Worm (Caenorhabditis elegans): ENCODE results near the gene C25F9.8.
A peak's percentile ranks its signal among the peaks of the same experiment; 100 is the strongest.

The C25F9.8 gene

DNA sequence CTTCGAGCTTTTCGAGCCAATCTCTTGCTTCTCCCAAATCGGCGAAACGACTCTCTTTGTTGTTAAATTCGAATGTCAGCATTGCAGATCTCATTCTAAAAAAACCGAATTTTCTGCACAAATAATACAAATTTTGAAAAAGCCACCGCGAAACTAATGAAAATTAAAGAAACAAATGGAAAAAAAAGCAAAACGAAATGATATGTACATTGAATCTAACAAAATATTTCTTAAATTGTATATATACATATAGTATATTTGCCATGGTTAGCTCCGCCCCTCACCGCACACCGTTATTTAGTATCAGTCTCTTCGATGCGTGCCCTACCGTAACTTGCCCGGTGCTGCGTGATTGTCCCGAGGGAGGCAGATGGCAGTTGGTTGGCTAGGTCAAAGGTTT lies 5.8 kb downstream of the C25F9.8 start, which contains the start of gene srw-86:
TSS of gene srw-86 (minus strand) at position 101 of the 400 bp plus-strand sequence.
- TF ChIP-seq C34F6.9 (tag; optimal IDR thresholded peaks at IDR 0.05) = no peak
- no peak for TF ChIP-seq mbf-1 (tag; optimal IDR thresholded peaks at IDR 0.05)
- TF ChIP-seq dmd-4 (tag; optimal IDR thresholded peaks at IDR 0.05) = no peak
- TF ChIP-seq ceh-82 (tag; optimal IDR thresholded peaks at IDR 0.05) = no peak
- TF ChIP-seq blmp-1 (tag; optimal IDR thresholded peaks at IDR 0.05; ENCODE audit: insufficient read depth) = no peak
- TF ChIP-seq lin-39 (tag; optimal IDR thresholded peaks at IDR 0.05) = no peak
- no peak for TF ChIP-seq ZK546.5 (tag; optimal IDR thresholded peaks at IDR 0.05)
- no peak for TF ChIP-seq lin-13 (GFP tag; optimal IDR thresholded peaks at IDR 0.05)
- TF ChIP-seq sma-3 (GFP tag; optimal IDR thresholded peaks at IDR 0.05) = no peak
- TF ChIP-seq unc-62 (GFP tag; optimal IDR thresholded peaks at IDR 0.05) = no peak
- no peak for TF ChIP-seq elt-1 (tag; optimal IDR thresholded peaks at IDR 0.05)
- no peak for TF ChIP-seq elt-3 (tag; optimal IDR thresholded peaks at IDR 0.05)
- no peak for TF ChIP-seq sem-4 (tag; optimal IDR thresholded peaks at IDR 0.05)
- TF ChIP-seq nhr-12 (tag; optimal IDR thresholded peaks at IDR 0.05) = no peak
- TF ChIP-seq Y55F3AM.14 (GFP tag; optimal IDR thresholded peaks at IDR 0.05) = no peak

- no peak for TF ChIP-seq nhr-237 (tag; optimal IDR thresholded peaks at IDR 0.05)
- peak; percentile 11 for TF ChIP-seq fos-1 (tag; optimal IDR thresholded peaks at IDR 0.05)
Measured at ce11 chrV:19401429-19401828, 6.6 kb downstream of the C25F9.8 start.

DNA sequence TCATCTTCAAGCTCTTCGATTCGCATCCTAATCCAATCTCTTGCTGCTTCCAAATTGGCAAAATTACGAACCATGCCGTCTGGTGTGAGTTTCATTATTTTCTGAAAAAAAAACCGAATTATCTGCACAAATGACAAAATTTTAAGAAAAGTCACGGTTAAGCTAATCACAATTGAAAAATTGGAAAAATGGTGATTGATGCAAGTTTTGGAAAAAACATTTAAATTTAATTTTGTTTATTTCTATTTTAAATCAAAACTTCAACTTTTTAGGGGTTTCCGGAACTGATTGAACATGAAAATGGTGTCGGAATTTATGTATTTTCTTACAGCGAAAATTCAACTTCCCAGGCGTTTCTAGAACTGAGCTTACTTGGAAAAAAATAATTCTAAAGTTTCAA lies 8.0 kb downstream of the C25F9.8 start, which contains the start of gene C25F9.12:
TSS of gene C25F9.12 (minus strand) at position 101 of the 400 bp plus-strand sequence.
- TF ChIP-seq nhr-12 (tag; optimal IDR thresholded peaks at IDR 0.05) = no peak
- no peak for TF ChIP-seq ztf-1 (GFP tag; conservative IDR thresholded peaks at IDR 0.05)
- no peak for TF ChIP-seq lsy-2 (tag; optimal IDR thresholded peaks at IDR 0.05)
- TF ChIP-seq R02D3.7 (tag; optimal IDR thresholded peaks at IDR 0.05) = no peak
- TF ChIP-seq nhr-77 (tag; optimal IDR thresholded peaks at IDR 0.05) = no peak
- TF ChIP-seq ama-1 (optimal IDR thresholded peaks at IDR 0.05) = no peak
- no peak for TF ChIP-seq unc-62 (GFP tag; optimal IDR thresholded peaks at IDR 0.05)
- no peak for TF ChIP-seq mbf-1 (tag; optimal IDR thresholded peaks at IDR 0.05)
- TF ChIP-seq mdl-1 (tag; optimal IDR thresholded peaks at IDR 0.05) = no peak
- no peak for TF ChIP-seq nhr-11 (tag; optimal IDR thresholded peaks at IDR 0.05)
- TF ChIP-seq aly-2 (tag; optimal IDR thresholded peaks at IDR 0.05) = no peak
- TF ChIP-seq lin-39 (tag; optimal IDR thresholded peaks at IDR 0.05) = no peak
- TF ChIP-seq gmeb-1 (tag; optimal IDR thresholded peaks at IDR 0.05) = no peak
- TF ChIP-seq nhr-25 (tag; optimal IDR thresholded peaks at IDR 0.05) = no peak
- TF ChIP-seq sma-9 (GFP tag; optimal IDR thresholded peaks at IDR 0.05) = no peak
- TF ChIP-seq sma-9 (tag; optimal IDR thresholded peaks at IDR 0.05) = no peak
- TF ChIP-seq crh-2 (tag; optimal IDR thresholded peaks at IDR 0.05) = no peak
- no peak for TF ChIP-seq unc-39 (tag; optimal IDR thresholded peaks at IDR 0.05)

ce11 chrV:19403619-19404018 lies 8.8 kb downstream of the C25F9.8 start:
- no peak for TF ChIP-seq nhr-6 (tag; optimal IDR thresholded peaks at IDR 0.05)
- TF ChIP-seq nhr-25 (tag; optimal IDR thresholded peaks at IDR 0.05) = no peak
- no peak for TF ChIP-seq nhr-21 (tag; optimal IDR thresholded peaks at IDR 0.05)

DNA sequence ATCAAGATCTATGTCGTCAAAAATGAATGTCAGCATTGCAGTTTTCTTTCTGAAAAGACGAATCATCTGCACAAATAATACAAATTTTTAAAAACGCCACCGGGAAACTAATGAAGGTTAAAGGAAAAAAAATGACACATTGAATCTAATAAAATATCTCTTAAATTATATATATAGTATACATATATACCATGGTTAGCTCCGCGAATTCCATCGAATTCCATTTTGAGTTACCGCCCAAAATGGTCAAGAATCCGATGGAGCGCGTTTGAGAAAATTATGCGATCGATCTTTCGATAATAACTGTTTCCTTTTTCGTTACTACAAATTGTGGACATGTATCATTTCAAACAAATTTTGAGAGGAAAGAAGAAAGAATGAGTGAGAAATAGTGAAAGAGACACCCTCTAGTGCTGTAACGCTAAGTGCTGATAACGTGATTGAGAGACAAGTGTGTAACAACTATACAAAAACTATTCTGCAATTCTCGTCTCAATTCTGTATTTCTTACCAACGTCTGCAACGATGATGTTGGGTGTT lies 10.5 kb downstream of the C25F9.8 start, which contains the start of the genes C25F9.6 and C25F9.10:
TSS of gene C25F9.6 (minus strand) at position 51 of the 540 bp plus-strand sequence.
TSS of gene C25F9.10 (plus strand) at position 454 of the 540 bp plus-strand sequence.
- TF ChIP-seq fos-1 (tag; optimal IDR thresholded peaks at IDR 0.05) (peak; percentile 63), ztf-4 (tag; optimal IDR thresholded peaks at IDR 0.05) (no peak), gmeb-1 (tag; optimal IDR thresholded peaks at IDR 0.05) (peak; percentile 42)

DNA sequence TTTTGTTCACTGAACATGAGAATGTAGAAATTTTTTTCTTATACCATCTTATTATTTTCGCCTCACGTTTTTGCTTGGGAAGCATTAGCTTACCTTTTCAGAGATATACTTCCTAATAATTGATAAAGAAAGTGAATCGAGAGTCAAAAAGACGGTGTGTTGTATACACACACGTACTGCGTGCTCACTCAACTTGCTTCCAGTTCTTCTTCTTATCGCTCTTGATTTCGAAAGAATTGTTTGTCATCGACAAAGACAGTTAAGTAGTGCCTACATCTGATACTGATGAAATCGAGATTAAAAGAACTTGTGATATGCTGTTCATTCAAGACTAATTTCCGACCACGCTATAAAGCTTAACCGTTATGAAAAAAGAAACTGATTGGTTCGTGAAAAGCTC lies 15.8 kb downstream of the C25F9.8 start, which contains the start of gene C25F9.5:
TSS of gene C25F9.5 (minus strand) at position 195 of the 400 bp plus-strand sequence.
- TF ChIP-seq fos-1 (tag; optimal IDR thresholded peaks at IDR 0.05) (peak; percentile 83), skn-1 (tag; optimal IDR thresholded peaks at IDR 0.05) (no peak)

Measured in whole organism, L2 larva.